Fruit fly (Drosophila melanogaster): ENCODE data around the gene eff.

Gene eff

DNA sequence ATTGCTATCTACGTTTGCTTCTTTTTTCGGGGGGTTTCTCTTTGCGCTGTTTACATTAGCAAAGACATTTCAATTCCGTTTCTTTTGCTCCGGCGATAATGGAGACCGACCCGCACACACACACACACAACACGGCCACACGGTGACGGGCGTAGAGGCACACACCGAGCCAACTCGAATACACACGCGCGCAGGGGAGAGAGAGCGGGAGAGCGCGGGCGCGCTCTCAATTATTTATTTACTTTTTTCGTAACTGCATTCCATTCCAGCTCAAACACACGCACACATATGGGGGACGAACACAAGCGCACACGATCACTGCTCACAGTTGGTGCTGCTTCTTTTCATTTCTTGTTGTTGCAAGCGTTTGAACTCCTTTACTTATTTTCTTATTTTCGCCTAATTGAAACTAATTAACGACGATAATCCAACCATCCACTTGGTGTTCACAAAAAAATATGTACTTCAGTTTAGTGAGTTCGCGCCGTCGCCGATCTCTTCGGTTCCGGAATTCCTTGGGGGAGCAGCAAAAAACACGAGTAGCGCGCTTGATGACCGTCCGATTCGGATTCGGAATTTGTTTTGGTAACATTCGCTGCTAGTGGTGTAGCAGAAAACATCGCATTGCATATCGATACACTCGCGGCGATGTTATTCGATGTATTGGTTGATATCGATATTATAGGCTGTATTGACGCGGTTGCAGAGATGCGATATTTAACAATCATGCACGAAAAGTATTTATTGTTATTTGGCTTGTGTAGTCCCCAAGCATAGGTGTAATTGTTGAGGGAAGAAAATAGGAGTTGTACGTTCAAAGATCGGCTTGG lies 17.2 kb downstream of the eff start, which contains the start of gene kibra (continued):
- no peak for TF ChIP-seq hbn (GFP tag; IDR thresholded peaks at IDR 0.05; ENCODE audit: partially characterized antibody)
- TF ChIP-seq slou (GFP tag; optimal IDR thresholded peaks at IDR 0.05) = peak; percentile 16
- TF ChIP-seq CG8924 (tag; optimal IDR thresholded peaks at IDR 0.05) = peak; percentile 54
- TF ChIP-seq pfk (GFP tag; optimal IDR thresholded peaks at IDR 0.05) = no peak
- peak; percentile 37 for TF ChIP-seq org-1 (GFP tag; optimal IDR thresholded peaks at IDR 0.05)
- TF ChIP-seq ftz-f1 (GFP tag; optimal IDR thresholded peaks at IDR 0.05) = peak; percentile 47
- TF ChIP-seq vvl (GFP tag; IDR thresholded peaks at IDR 0.05) = no peak
- TF ChIP-seq CG13123 (GFP tag; optimal IDR thresholded peaks at IDR 0.05) = peak; percentile 11
- TF ChIP-seq HmgD (GFP tag; optimal IDR thresholded peaks at IDR 0.05) = peak; percentile 95
- no peak for TF ChIP-seq gce (GFP tag; IDR thresholded peaks at IDR 0.05)
- TF ChIP-seq E2f2 (GFP tag; IDR thresholded peaks at IDR 0.05) = no peak
- peak; percentile 67 for TF ChIP-seq emc (GFP tag; optimal IDR thresholded peaks at IDR 0.05)
- TF ChIP-seq grn (GFP tag; optimal IDR thresholded peaks at IDR 0.05) = peak; percentile 7
- no peak for TF ChIP-seq Dref (GFP tag; IDR thresholded peaks at IDR 0.05)
- TF ChIP-seq Mes4 (GFP tag; optimal IDR thresholded peaks at IDR 0.05) = peak; percentile 13
- TF ChIP-seq CG2116 (GFP tag; optimal IDR thresholded peaks at IDR 0.05) = peak; percentile 93
- TF ChIP-seq sna (GFP tag; IDR thresholded peaks at IDR 0.05; ENCODE audit: partially characterized antibody) = no peak
- TF ChIP-seq gcm2 (GFP tag; optimal IDR thresholded peaks at IDR 0.05) = peak; percentile 36
- TF ChIP-seq CG5953 (GFP tag; IDR thresholded peaks at IDR 0.05) = no peak
- TF ChIP-seq kay (GFP tag; optimal IDR thresholded peaks at IDR 0.05) = no peak
- TF ChIP-seq CG33557 (GFP tag; optimal IDR thresholded peaks at IDR 0.05) = peak; percentile 36
- TF ChIP-seq CG14860 (GFP tag; IDR thresholded peaks at IDR 0.05; ENCODE audit: partially characterized antibody) = no peak
- TF ChIP-seq HLHmδ (GFP tag; optimal IDR thresholded peaks at IDR 0.05) = peak; percentile 57
- TF ChIP-seq CG7745 (tag; optimal IDR thresholded peaks at IDR 0.05) = no peak
- no peak for TF ChIP-seq zfh1 (GFP tag; IDR thresholded peaks at IDR 0.05)
- TF ChIP-seq Spps (tag; optimal IDR thresholded peaks at IDR 0.05) = peak; percentile 58
- no peak for TF ChIP-seq run (tag; optimal IDR thresholded peaks at IDR 0.05)
- TF ChIP-seq ham (GFP tag; IDR thresholded peaks at IDR 0.05) = no peak
- TF ChIP-seq Sin3A (optimal IDR thresholded peaks at IDR 0.05) = peak; percentile 97
- TF ChIP-seq CG9817 (tag; optimal IDR thresholded peaks at IDR 0.05) = peak; percentile 53
- TF ChIP-seq bab2 (GFP tag; optimal IDR thresholded peaks at IDR 0.05) = peak; percentile 72
- TF ChIP-seq CG10462 (GFP tag; optimal IDR thresholded peaks at IDR 0.05) = peak; percentile 53
- TF ChIP-seq wek (GFP tag; optimal IDR thresholded peaks at IDR 0.05) = peak; percentile 43
- TF ChIP-seq Opbp (GFP tag; IDR thresholded peaks at IDR 0.05; ENCODE audit: partially characterized antibody) = no peak
- TF ChIP-seq CG42726 (GFP tag; IDR thresholded peaks at IDR 0.05; ENCODE audit: partially characterized antibody) = no peak
- peak; percentile 76 for TF ChIP-seq HmgZ (tag; optimal IDR thresholded peaks at IDR 0.05)
- no peak for TF ChIP-seq NC2α (GFP tag; optimal IDR thresholded peaks at IDR 0.05)
- no peak for TF ChIP-seq ap (GFP tag; IDR thresholded peaks at IDR 0.05)
- peak; percentile 78 for TF ChIP-seq vfl (GFP tag; optimal IDR thresholded peaks at IDR 0.05)
- no peak for TF ChIP-seq NFAT (GFP tag; IDR thresholded peaks at IDR 0.05)
- no peak for TF ChIP-seq so (GFP tag; IDR thresholded peaks at IDR 0.05)
- TF ChIP-seq Bgb (GFP tag; IDR thresholded peaks at IDR 0.05; ENCODE audit: partially characterized antibody) = no peak
- TF ChIP-seq fd3F (GFP tag; optimal IDR thresholded peaks at IDR 0.05) = peak; percentile 27
- no peak for TF ChIP-seq jigr1 (GFP tag; IDR thresholded peaks at IDR 0.05)
- peak; percentile 43 for TF ChIP-seq Ssrp (tag; optimal IDR thresholded peaks at IDR 0.05)
- no peak for TF ChIP-seq knrl (GFP tag; IDR thresholded peaks at IDR 0.05; ENCODE audit: partially characterized antibody)
- peak; percentile 45 for TF ChIP-seq gfzf (GFP tag; optimal IDR thresholded peaks at IDR 0.05)
- no peak for TF ChIP-seq Ravus (GFP tag; IDR thresholded peaks at IDR 0.05)
- peak; percentile 99 for TF ChIP-seq Sry-δ (GFP tag; optimal IDR thresholded peaks at IDR 0.05)
- TF ChIP-seq CG2120 (GFP tag; optimal IDR thresholded peaks at IDR 0.05) = peak; percentile 82

Data from whole organism, embryonic.